Fruit fly (Drosophila melanogaster): ENCODE results near the gene CG6790.

DNA sequence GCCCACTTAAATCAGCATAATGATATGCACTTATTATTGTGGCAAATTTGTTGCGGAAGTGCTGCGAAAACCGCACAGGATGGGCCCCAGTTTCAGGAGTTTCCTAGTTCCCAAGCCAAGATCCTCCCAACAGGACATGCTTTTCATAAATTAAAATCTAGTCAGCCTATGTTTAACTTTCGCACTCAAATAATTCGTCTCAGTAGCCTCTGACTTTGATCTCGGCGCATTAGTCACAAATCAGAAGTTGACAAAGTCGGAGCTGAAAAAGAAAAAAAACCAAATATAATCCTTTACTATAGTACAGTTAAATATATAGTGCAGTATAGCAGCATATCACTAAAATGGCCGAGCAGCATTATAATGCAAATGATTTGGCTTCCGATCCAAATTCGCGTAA, 24.7 kb downstream of the CG6790 start, which contains the start of gene CG14708:
- TF ChIP-seq Mnt (GFP tag; optimal IDR thresholded peaks at IDR 0.05) (no peak), Hr96 (GFP tag; optimal IDR thresholded peaks at IDR 0.05) (no peak), cic (GFP tag; optimal IDR thresholded peaks at IDR 0.05) (no peak), ovo (GFP tag; optimal IDR thresholded peaks at IDR 0.05) (no peak), CG7101 (tag; optimal IDR thresholded peaks at IDR 0.05) (no peak), CG5204 (GFP tag; optimal IDR thresholded peaks at IDR 0.05) (no peak), CG14711 (tag; optimal IDR thresholded peaks at IDR 0.05) (no peak), CG33017 (tag; optimal IDR thresholded peaks at IDR 0.05) (no peak), cnc (optimal IDR thresholded peaks at IDR 0.05) (no peak), CG11617 (GFP tag; optimal IDR thresholded peaks at IDR 0.05) (no peak)
